Fruit fly (Drosophila melanogaster) whole organism, embryonic: ENCODE data around the gene HDAC6.

Experiments used
- Blimp-1 ChIP-seq: fragments of 200-800 bp; sonication (Bioruptor generic); optimal IDR thresholded peaks from 3 replicates; lab custom pipeline; 2018; ENCODE audit warnings: missing biosample characterization, missing genetic modification characterization, mild to moderate bottlenecking, moderate library complexity, missing genetic modification reagents
- CG10321 ChIP-seq: fragments of 200-800 bp; sonication (Bioruptor generic); IDR thresholded peaks from 2 replicates; pipeline ENCODE4 v1.3.6; 2022; ENCODE audit warnings: missing biosample characterization, missing genetic modification characterization
- CG11695 ChIP-seq: fragments of 200-800 bp; sonication (Bioruptor generic); IDR thresholded peaks from 3 replicates; pipeline ENCODE4 v1.3.6; 2022; ENCODE audit warnings: missing biosample characterization, missing genetic modification characterization
- CG12659 ChIP-seq: fragments of 200-800 bp; sonication (Bioruptor generic); optimal IDR thresholded peaks from 3 replicates; lab custom pipeline; 2017; ENCODE audit warnings: mild to moderate bottlenecking, missing biosample characterization, missing genetic modification reagents, missing genetic modification characterization
- CG13123 ChIP-seq: fragments of 200-800 bp; sonication (Bioruptor generic); optimal IDR thresholded peaks from 2 replicates; lab custom pipeline; 2016; ENCODE audit warnings: missing biosample characterization, missing genetic modification characterization
- CG13424 ChIP-seq: fragments of 200-800 bp; sonication (Bioruptor generic); optimal IDR thresholded peaks from 2 replicates; lab custom pipeline; 2019; ENCODE audit warnings: missing biosample characterization, mild to moderate bottlenecking, missing genetic modification characterization, moderate library complexity
- CG17361 ChIP-seq: fragments of 200-800 bp; sonication (Bioruptor generic); IDR thresholded peaks from 3 replicates; pipeline ENCODE4 v1.3.6; 2022; ENCODE audit warnings: missing biosample characterization, missing genetic modification characterization
- CG18262 ChIP-seq: fragments of 200-800 bp; optimal IDR thresholded peaks from 3 replicates; lab custom pipeline; 2019; ENCODE audit warnings: missing biosample characterization, mild to moderate bottlenecking, missing genetic modification characterization, moderate library complexity
- CG1832 ChIP-seq: fragments of 200-800 bp; sonication (Bioruptor generic); optimal IDR thresholded peaks from 2 replicates; lab custom pipeline; 2017; ENCODE audit warnings: missing biosample characterization, mild to moderate bottlenecking, missing genetic modification characterization, inconsistent platforms
- CG30020 ChIP-seq: fragments of 200-800 bp; optimal IDR thresholded peaks from 2 replicates; lab custom pipeline; 2019; ENCODE audit warnings: missing biosample characterization, mild to moderate bottlenecking, missing genetic modification characterization, moderate library complexity
- CG3065 ChIP-seq: fragments of 200-800 bp; sonication (Bioruptor generic); optimal IDR thresholded peaks from 2 replicates; lab custom pipeline; 2016; ENCODE audit warnings: missing biosample characterization, missing genetic modification characterization
- CG31365 ChIP-seq: fragments of 200-800 bp; sonication (Bioruptor generic); optimal IDR thresholded peaks from 2 replicates; lab custom pipeline; 2018; ENCODE audit warnings: missing biosample characterization, mild to moderate bottlenecking, missing genetic modification characterization
- CG31441 ChIP-seq: fragments of 200-800 bp; sonication (Bioruptor generic); IDR thresholded peaks from 2 replicates; pipeline ENCODE4 v1.3.6; 2022; ENCODE audit warnings: missing biosample characterization, missing genetic modification characterization
- CG3163 ChIP-seq: fragments of 200-800 bp; sonication (Bioruptor generic); optimal IDR thresholded peaks from 3 replicates; lab custom pipeline; 2016; ENCODE audit warnings: missing biosample characterization, missing genetic modification characterization
- CG34376 ChIP-seq: fragments of 200-800 bp; sonication (Bioruptor generic); optimal IDR thresholded peaks from 2 replicates; lab custom pipeline; 2018; ENCODE audit warnings: missing biosample characterization, mild to moderate bottlenecking, missing genetic modification characterization
- CG4328 ChIP-seq: fragments of 200-800 bp; sonication (Bioruptor generic); optimal IDR thresholded peaks from 3 replicates; lab custom pipeline; 2017; ENCODE audit warnings: missing biosample characterization, missing genetic modification reagents, missing genetic modification characterization
- CG4820 ChIP-seq: fragments of 200-800 bp; sonication (Bioruptor generic); optimal IDR thresholded peaks from 3 replicates; lab custom pipeline; 2016; ENCODE audit warnings: missing biosample characterization, missing genetic modification characterization
- CG7271 ChIP-seq: fragments of 200-800 bp; sonication (Bioruptor generic); optimal IDR thresholded peaks from 2 replicates; lab custom pipeline; 2018; ENCODE audit warnings: missing biosample characterization, mild to moderate bottlenecking, missing genetic modification characterization, moderate library complexity
- CG7928 ChIP-seq: fragments of 200-800 bp; sonication (Bioruptor generic); optimal IDR thresholded peaks from 2 replicates; lab custom pipeline; 2017; ENCODE audit warnings: missing biosample characterization, mild to moderate bottlenecking, missing genetic modification characterization
- Chrac-16 ChIP-seq: fragments of 200-800 bp; sonication (Bioruptor generic); optimal IDR thresholded peaks from 3 replicates; lab custom pipeline; 2016; ENCODE audit warnings: missing biosample characterization, missing genetic modification characterization
- Dref ChIP-seq: fragments of 200-800 bp; sonication (Bioruptor generic); IDR thresholded peaks from 2 replicates; pipeline ENCODE4 v1.3.6; 2022; ENCODE audit warnings: missing biosample characterization, missing genetic modification characterization
- Drgx ChIP-seq: fragments of 200-800 bp; sonication (Bioruptor generic); IDR thresholded peaks from 2 replicates; pipeline ENCODE4 v1.3.6; 2022; ENCODE audit warnings: missing biosample characterization, missing genetic modification characterization
- ERR ChIP-seq: fragments of 200-800 bp; sonication (Bioruptor generic); optimal IDR thresholded peaks from 2 replicates; lab custom pipeline; 2016; ENCODE audit warnings: missing biosample characterization, missing genetic modification characterization
- HLHmδ ChIP-seq: fragments of 200-800 bp; sonication (Bioruptor generic); optimal IDR thresholded peaks from 2 replicates; lab custom pipeline; 2018; ENCODE audit warnings: missing biosample characterization, mild to moderate bottlenecking, missing genetic modification characterization, moderate library complexity
- Hand ChIP-seq: fragments of 200-800 bp; sonication (Bioruptor generic); optimal IDR thresholded peaks from 2 replicates; lab custom pipeline; 2017; ENCODE audit warnings: mild to moderate bottlenecking, missing biosample characterization, missing genetic modification reagents, missing genetic modification characterization
- Hsf ChIP-seq: fragments of 200-800 bp; sonication (Bioruptor generic); optimal IDR thresholded peaks from 3 replicates; lab custom pipeline; 2016; ENCODE audit warnings: missing biosample characterization, missing genetic modification characterization
- Lpt ChIP-seq: fragments of >200 bp; optimal IDR thresholded peaks from 2 replicates; lab custom pipeline; 2018; ENCODE audit warnings: missing biosample characterization, missing genetic modification characterization
- Optix ChIP-seq: fragments of 200-800 bp; sonication (Bioruptor generic); IDR thresholded peaks from 3 replicates; pipeline ENCODE4 v1.3.6; 2022; ENCODE audit warnings: missing biosample characterization, missing genetic modification characterization
- Spps ChIP-seq: fragments of 200-800 bp; sonication (Bioruptor generic); optimal IDR thresholded peaks from 2 replicates; lab custom pipeline; 2018; ENCODE audit warnings: missing biosample characterization, mild to moderate bottlenecking, missing genetic modification characterization
- Sry-β ChIP-seq: fragments of 200-800 bp; sonication (Bioruptor generic); optimal IDR thresholded peaks from 2 replicates; lab custom pipeline; 2018; ENCODE audit warnings: missing biosample characterization, mild to moderate bottlenecking, missing genetic modification characterization, moderate library complexity
- Ssrp ChIP-seq: fragments of 200-800 bp; sonication (Bioruptor generic); optimal IDR thresholded peaks from 2 replicates; lab custom pipeline; 2018; ENCODE audit warnings: missing biosample characterization, mild to moderate bottlenecking, missing genetic modification characterization, moderate library complexity
- ase ChIP-seq: fragments of 200-800 bp; sonication (Bioruptor generic); IDR thresholded peaks from 3 replicates; pipeline ENCODE4 v1.3.6; 2022; ENCODE audit warnings: missing biosample characterization, missing genetic modification characterization
- ash1 ChIP-seq: fragments of 200-800 bp; sonication (Bioruptor generic); optimal IDR thresholded peaks from 2 replicates; lab custom pipeline; 2018; ENCODE audit warnings: missing biosample characterization, mild to moderate bottlenecking, missing genetic modification characterization
- bbx ChIP-seq: fragments of 200-800 bp; sonication (Bioruptor generic); IDR thresholded peaks from 2 replicates; pipeline ENCODE4 v1.3.6; 2022; ENCODE audit warnings: missing biosample characterization, missing genetic modification characterization; ENCODE audit not compliant: partially characterized antibody
- danr ChIP-seq: fragments of 200-800 bp; sonication (Bioruptor generic); IDR thresholded peaks from 2 replicates; pipeline ENCODE4 v1.3.6; 2022; ENCODE audit warnings: missing biosample characterization, missing genetic modification characterization
- grau ChIP-seq: fragments of 200-800 bp; optimal IDR thresholded peaks from 3 replicates; lab custom pipeline; 2019; ENCODE audit warnings: missing biosample characterization, mild to moderate bottlenecking, missing genetic modification characterization, moderate library complexity
- inv ChIP-seq: fragments of 200-800 bp; sonication (Bioruptor generic); IDR thresholded peaks from 2 replicates; pipeline ENCODE4 v1.3.6; 2022; ENCODE audit warnings: missing biosample characterization, missing genetic modification characterization; ENCODE audit not compliant: partially characterized antibody
- kah ChIP-seq: fragments of 200-800 bp; sonication (Bioruptor generic); optimal IDR thresholded peaks from 2 replicates; lab custom pipeline; 2018; ENCODE audit warnings: missing biosample characterization, mild to moderate bottlenecking, missing genetic modification characterization
- mirr ChIP-seq: fragments of 200-800 bp; sonication (Bioruptor generic); optimal IDR thresholded peaks from 3 replicates; lab custom pipeline; 2018; ENCODE audit warnings: missing biosample characterization, mild to moderate bottlenecking, missing genetic modification characterization
- nau ChIP-seq: fragments of 200-800 bp; sonication (Bioruptor generic); optimal IDR thresholded peaks from 3 replicates; lab custom pipeline; 2017; ENCODE audit warnings: missing biosample characterization, mild to moderate bottlenecking, missing genetic modification characterization, missing genetic modification reagents
- nom ChIP-seq: fragments of 200-800 bp; sonication (Bioruptor generic); optimal IDR thresholded peaks from 2 replicates; lab custom pipeline; 2017; ENCODE audit warnings: missing biosample characterization, missing genetic modification characterization, mild to moderate bottlenecking, moderate library complexity, missing genetic modification reagents
- odd ChIP-seq: fragments of 200-800 bp; sonication (Bioruptor generic); optimal IDR thresholded peaks from 2 replicates; lab custom pipeline; 2017; ENCODE audit warnings: missing biosample characterization, mild to moderate bottlenecking, missing genetic modification characterization
- pita ChIP-seq: fragments of 200-800 bp; sonication (Bioruptor generic); optimal IDR thresholded peaks from 2 replicates; lab custom pipeline; 2017; ENCODE audit warnings: missing biosample characterization, mild to moderate bottlenecking, missing genetic modification characterization
- sima ChIP-seq: fragments of 200-800 bp; sonication (Bioruptor generic); optimal IDR thresholded peaks from 2 replicates; lab custom pipeline; 2016; ENCODE audit warnings: missing biosample characterization, missing genetic modification characterization
- slbo ChIP-seq: fragments of 200-800 bp; sonication (Bioruptor generic); IDR thresholded peaks from 2 replicates; pipeline ENCODE4 v1.3.6; 2022; ENCODE audit warnings: missing biosample characterization, missing genetic modification characterization
- slp2 ChIP-seq: fragments of 200-800 bp; sonication (Bioruptor generic); optimal IDR thresholded peaks from 2 replicates; lab custom pipeline; 2016; ENCODE audit warnings: missing biosample characterization, missing genetic modification characterization
- sob ChIP-seq: fragments of 200-800 bp; sonication (Bioruptor generic); IDR thresholded peaks from 2 replicates; pipeline ENCODE4 v1.3.6; 2022; ENCODE audit warnings: missing biosample characterization, missing genetic modification characterization
- sqz ChIP-seq: fragments of 200-800 bp; sonication (Bioruptor generic); optimal IDR thresholded peaks from 3 replicates; lab custom pipeline; 2018; ENCODE audit warnings: missing biosample characterization, mild to moderate bottlenecking, missing genetic modification characterization
- trem ChIP-seq: fragments of 200-800 bp; optimal IDR thresholded peaks from 3 replicates; lab custom pipeline; 2019; ENCODE audit warnings: missing biosample characterization, mild to moderate bottlenecking, missing genetic modification characterization, moderate library complexity
- unc-4 ChIP-seq: fragments of 200-800 bp; sonication (Bioruptor generic); IDR thresholded peaks from 2 replicates; pipeline ENCODE4 v1.3.6; 2022; ENCODE audit warnings: missing biosample characterization, missing genetic modification characterization; ENCODE audit not compliant: partially characterized antibody
- usp ChIP-seq: fragments of >200 bp; optimal IDR thresholded peaks from 2 replicates; lab custom pipeline; 2017; ENCODE audit warnings: missing biosample characterization, missing genetic modification characterization
- zf30C ChIP-seq: fragments of 200-800 bp; sonication (Bioruptor generic); optimal IDR thresholded peaks from 3 replicates; lab custom pipeline; 2018; ENCODE audit warnings: missing biosample characterization, mild to moderate bottlenecking, missing genetic modification characterization

Gene HDAC6

DNA sequence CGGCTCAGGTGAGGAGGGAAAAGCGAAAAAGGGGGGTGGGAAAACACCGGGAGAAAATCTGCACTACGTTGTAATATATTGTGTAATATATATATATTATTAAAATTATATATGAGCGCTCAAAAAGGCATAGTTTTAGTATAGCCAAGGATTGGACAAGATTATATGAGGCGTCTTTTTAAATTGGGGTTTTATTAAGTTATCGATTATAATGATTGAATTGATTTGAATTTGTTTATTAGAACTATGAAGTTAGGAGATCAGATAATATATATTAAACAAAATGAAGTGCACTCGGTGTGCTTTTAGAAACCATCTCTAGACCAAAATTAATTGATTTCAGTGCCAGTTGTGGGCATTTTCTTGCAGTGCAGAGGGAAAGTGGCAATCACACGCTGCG is 30.5 kb downstream of the HDAC6 start (continued):
- TF ChIP-seq CG12659 (GFP tag; lab: Kevin White, UChicago) (peak; percentile 6), CG34376 (no peak), Hsf (no peak), usp (GFP tag; lab: Kevin White, UChicago) (no peak), Hand (GFP tag; lab: Kevin White, UChicago) (no peak), Sry-β (GFP tag; lab: Kevin White, UChicago) (no peak), slbo (GFP tag; lab: Robert Waterston, UW) (peak; percentile 17; the same call in 1 of the 2 replicates), Blimp-1 (GFP tag; lab: Kevin White, UChicago) (peak; percentile 37), Lpt (GFP tag; lab: Kevin White, UChicago) (no peak), odd (GFP tag; lab: Kevin White, UChicago) (no peak), zf30C (GFP tag; lab: Kevin White, UChicago) (no peak), ash1 (GFP tag; lab: Kevin White, UChicago) (no peak), sima (GFP tag; lab: Kevin White, UChicago) (no peak), CG10321 (GFP tag; lab: Robert Waterston, UW) (no peak), danr (GFP tag; lab: Robert Waterston, UW) (no peak), CG13424 (tag; lab: Kevin White, UChicago) (peak; percentile 33), CG17361 (peak; percentile 67), ase (GFP tag; lab: Robert Waterston, UW) (no peak), CG13123 (GFP tag; lab: Kevin White, UChicago) (no peak), CG1832 (GFP tag; lab: Kevin White, UChicago) (no peak), Optix (GFP tag; lab: Robert Waterston, UW) (no peak), grau (tag; lab: Kevin White, UChicago) (peak; percentile 26), nom (GFP tag; lab: Kevin White, UChicago) (no peak), ERR (no peak), slp2 (GFP tag; lab: Kevin White, UChicago) (no peak), HLHmδ (no peak), Ssrp (tag; lab: Kevin White, UChicago) (peak; percentile 17), pita (GFP tag; lab: Kevin White, UChicago) (no peak), CG11695 (GFP tag; lab: Robert Waterston, UW) (no peak), sqz (GFP tag; lab: Kevin White, UChicago) (no peak), Chrac-16 (GFP tag; lab: Kevin White, UChicago) (no peak), unc-4 (GFP tag; lab: Robert Waterston, UW) (no peak), CG7271 (tag; lab: Kevin White, UChicago) (no peak), sob (no peak), CG30020 (tag; lab: Kevin White, UChicago) (no peak), CG3065 (GFP tag; lab: Kevin White, UChicago) (no peak), CG18262 (tag; lab: Kevin White, UChicago) (peak; percentile 53), CG31365 (tag; lab: Kevin White, UChicago) (no peak), mirr (GFP tag; lab: Kevin White, UChicago) (no peak), CG3163 (GFP tag; lab: Kevin White, UChicago) (no peak), CG31441 (GFP tag; lab: Robert Waterston, UW) (0 out of 2 replicates have a peak, but pooled peaks have one; percentile 12), kah (GFP tag; lab: Kevin White, UChicago) (no peak), trem (tag; lab: Kevin White, UChicago) (no peak), inv (GFP tag; lab: Robert Waterston, UW) (no peak), Dref (GFP tag; lab: Robert Waterston, UW) (no peak), Spps (no peak), Drgx (GFP tag; lab: Robert Waterston, UW) (no peak), bbx (no peak), CG7928 (GFP tag; lab: Kevin White, UChicago) (no peak), CG4820 (peak; percentile 4), CG4328 (GFP tag; lab: Kevin White, UChicago) (no peak), nau (GFP tag; lab: Kevin White, UChicago) (no peak)
